Worm (Caenorhabditis elegans) whole organism, L1 larva: Measurements from ENCODE around the gene F47G3.1.

Experiments
- C34B4.2 ChIP-seq: sonication (generic microtip); optimal IDR thresholded peaks from 2 replicates; lab custom pipeline; 2017; ENCODE audit warnings: mild to moderate bottlenecking, missing genetic modification characterization, missing compliant biosample characterization
- F16B12.6 ChIP-seq: fragments of 150-350 bp; optimal IDR thresholded peaks from 2 replicates; lab custom pipeline; 2014; ENCODE audit warnings: missing biosample characterization, missing genetic modification characterization
- ama-1 ChIP-seq: fragments of 150-350 bp; optimal IDR thresholded peaks from 2 replicates; lab custom pipeline; 2014
- blmp-1 ChIP-seq: fragments of 150-350 bp; optimal IDR thresholded peaks from 2 replicates; lab custom pipeline; 2014; ENCODE audit warnings: missing biosample characterization, missing genetic modification characterization
- ceh-88 ChIP-seq: fragments of 200-800 bp; sonication (Bioruptor generic); IDR thresholded peaks from 2 replicates; pipeline ENCODE4 v1.3.6; 2022; ENCODE audit warnings: missing genetic modification characterization, missing compliant biosample characterization
- ceh-90 ChIP-seq: sonication (generic microtip); optimal IDR thresholded peaks from 2 replicates; lab custom pipeline; 2016; ENCODE audit warnings: missing genetic modification characterization, missing compliant biosample characterization
- ces-1 ChIP-seq: fragments of 150-350 bp; optimal IDR thresholded peaks from 2 replicates; lab custom pipeline; 2014; ENCODE audit warnings: missing biosample characterization, missing genetic modification reagents, missing genetic modification characterization
- dpl-1 ChIP-seq, 3 experiments: fragments of 150-350 bp in 2 of 3; sonication (generic microtip) in 1 of 3; optimal IDR thresholded peaks; 2 replicates each; lab custom pipeline; 2014 to 2017; ENCODE audit warnings: missing biosample characterization in 3 of 3, missing genetic modification characterization in 3 of 3, missing genetic modification reagents in 3 of 3
- dsc-1 ChIP-seq: sonication (generic microtip); optimal IDR thresholded peaks from 2 replicates; lab custom pipeline; 2016; ENCODE audit warnings: mild to moderate bottlenecking, missing genetic modification characterization, missing compliant biosample characterization
- efl-3 ChIP-seq: fragments of 200-800 bp; sonication (Bioruptor generic); optimal IDR thresholded peaks from 2 replicates; lab custom pipeline; 2018; ENCODE audit warnings: mild to moderate bottlenecking, missing genetic modification characterization, missing compliant biosample characterization
- egl-13 ChIP-seq: sonication (generic microtip); optimal IDR thresholded peaks from 2 replicates; lab custom pipeline; 2016; ENCODE audit warnings: missing genotype, missing genetic modification reagents, missing genetic modification characterization, missing compliant biosample characterization
- egl-27 ChIP-seq, 2 experiments: fragments of 150-350 bp in 1 of 2; sonication (generic microtip); optimal IDR thresholded peaks; 3 replicates each; lab custom pipeline; 2017 to 2018; ENCODE audit warnings: missing biosample characterization in 2 of 2, missing genetic modification characterization in 2 of 2, missing genetic modification reagents in 2 of 2
- elt-2 ChIP-seq: sonication (generic microtip); optimal IDR thresholded peaks from 2 replicates; lab custom pipeline; 2016; ENCODE audit warnings: missing genetic modification characterization, mild to moderate bottlenecking, inconsistent platforms, missing compliant biosample characterization, missing genetic modification reagents
- ets-5 ChIP-seq: fragments of 200-800 bp; sonication (Bioruptor generic); IDR thresholded peaks from 2 replicates; pipeline ENCODE4 v1.3.6; 2022; ENCODE audit warnings: missing genetic modification characterization, missing compliant biosample characterization
- fkh-4 ChIP-seq: sonication (generic microtip); optimal IDR thresholded peaks from 2 replicates; lab custom pipeline; 2016; ENCODE audit warnings: missing compliant biosample characterization, missing genetic modification characterization, borderline replicate concordance
- grh-1 ChIP-seq: fragments of 200-800 bp; sonication (Bioruptor generic); IDR thresholded peaks from 2 replicates; pipeline ENCODE4 v1.3.6; 2022; ENCODE audit warnings: missing genetic modification reagents, missing genetic modification characterization, missing compliant biosample characterization
- hlh-4 ChIP-seq: sonication (generic microtip); optimal IDR thresholded peaks from 2 replicates; lab custom pipeline; 2016; ENCODE audit warnings: mild to moderate bottlenecking, missing genetic modification characterization, missing compliant biosample characterization
- irx-1 ChIP-seq: sonication (generic microtip); optimal IDR thresholded peaks from 2 replicates; lab custom pipeline; 2016; ENCODE audit warnings: missing genetic modification characterization, missing compliant biosample characterization
- jun-1 ChIP-seq: fragments of 150-350 bp; optimal IDR thresholded peaks from 2 replicates; lab custom pipeline; 2014; ENCODE audit warnings: missing biosample characterization, missing genetic modification reagents, missing genetic modification characterization
- lin-14 ChIP-seq: fragments of 200-800 bp; sonication (Bioruptor generic); optimal IDR thresholded peaks from 2 replicates; lab custom pipeline; 2018; ENCODE audit warnings: mild to moderate bottlenecking, missing genetic modification characterization, moderate library complexity, missing compliant biosample characterization
- lin-15B ChIP-seq: fragments of 150-350 bp; sonication (generic microtip); optimal IDR thresholded peaks from 3 replicates; lab custom pipeline; 2014; ENCODE audit warnings: missing biosample characterization, missing genetic modification characterization
- lin-35 ChIP-seq, 2 experiments: fragments of 150-350 bp; optimal IDR thresholded peaks; 2 replicates each; lab custom pipeline; 2014; ENCODE audit warnings: missing biosample characterization in 2 of 2, missing genetic modification characterization in 2 of 2, missing genetic modification reagents in 2 of 2
- lsy-2 ChIP-seq, 2 experiments: fragments of 150-350 bp; optimal IDR thresholded peaks; 2 replicates each; lab custom pipeline; 2014; ENCODE audit warnings: missing biosample characterization in 2 of 2, missing genetic modification characterization in 2 of 2
- mep-1 ChIP-seq: fragments of 150-350 bp; optimal IDR thresholded peaks from 2 replicates; lab custom pipeline; 2014; ENCODE audit warnings: missing biosample characterization, missing genetic modification characterization
- nhr-11 ChIP-seq: fragments of 150-350 bp; optimal IDR thresholded peaks from 2 replicates; lab custom pipeline; 2014; ENCODE audit warnings: missing biosample characterization, missing genetic modification characterization
- nhr-20 ChIP-seq: sonication (generic microtip); optimal IDR thresholded peaks from 2 replicates; lab custom pipeline; 2016; ENCODE audit warnings: mild to moderate bottlenecking, missing genetic modification characterization, missing compliant biosample characterization
- nhr-237 ChIP-seq: fragments of 150-350 bp; optimal IDR thresholded peaks from 2 replicates; lab custom pipeline; 2014; ENCODE audit warnings: missing biosample characterization, missing genetic modification characterization
- nhr-28 ChIP-seq: fragments of 150-350 bp; optimal IDR thresholded peaks from 2 replicates; lab custom pipeline; 2014; ENCODE audit warnings: missing biosample characterization, missing genetic modification characterization
- nhr-47 ChIP-seq: sonication (generic microtip); optimal IDR thresholded peaks from 2 replicates; lab custom pipeline; 2016; ENCODE audit warnings: mild to moderate bottlenecking, missing genetic modification characterization, moderate library complexity, missing compliant biosample characterization
- nhr-76 ChIP-seq: sonication (generic microtip); optimal IDR thresholded peaks from 2 replicates; lab custom pipeline; 2017; ENCODE audit warnings: missing biosample characterization, missing genetic modification characterization
- nhr-84 ChIP-seq: sonication (generic microtip); optimal IDR thresholded peaks from 2 replicates; lab custom pipeline; 2017; ENCODE audit warnings: missing biosample characterization, missing genetic modification characterization
- nhr-85 ChIP-seq: sonication (generic microtip); peaks from one replicate; lab custom pipeline; 2016; ENCODE audit warnings: missing genetic modification characterization, inconsistent platforms, missing compliant biosample characterization
- pax-3 ChIP-seq: fragments of 200-800 bp; sonication (Bioruptor generic); optimal IDR thresholded peaks from 2 replicates; lab custom pipeline; 2018; ENCODE audit warnings: mild to moderate bottlenecking, missing genetic modification characterization, moderate library complexity, missing compliant biosample characterization
- rnt-1 ChIP-seq: sonication (generic microtip); optimal IDR thresholded peaks from 2 replicates; lab custom pipeline; 2016; ENCODE audit warnings: mild to moderate bottlenecking, missing genetic modification characterization, moderate library complexity, missing compliant biosample characterization
- skn-1 ChIP-seq: fragments of 150-350 bp; optimal IDR thresholded peaks from 2 replicates; lab custom pipeline; 2014; ENCODE audit warnings: missing biosample characterization, missing genetic modification characterization
- snu-23 ChIP-seq: sonication (generic microtip); optimal IDR thresholded peaks from 2 replicates; lab custom pipeline; 2016; ENCODE audit warnings: missing genetic modification characterization, missing compliant biosample characterization
- sox-4 ChIP-seq: sonication (generic microtip); optimal IDR thresholded peaks from 2 replicates; lab custom pipeline; 2016; ENCODE audit warnings: missing genetic modification characterization, missing compliant biosample characterization
- sup-37 ChIP-seq: fragments of 200-800 bp; sonication (Bioruptor generic); optimal IDR thresholded peaks from 2 replicates; lab custom pipeline; 2018; ENCODE audit warnings: mild to moderate bottlenecking, missing genetic modification characterization, missing compliant biosample characterization
- tbx-2 ChIP-seq: sonication (generic microtip); optimal IDR thresholded peaks from 2 replicates; lab custom pipeline; 2016; ENCODE audit warnings: missing genetic modification characterization, missing compliant biosample characterization
- unc-86 ChIP-seq: sonication (generic microtip); optimal IDR thresholded peaks from 2 replicates; lab custom pipeline; 2016; ENCODE audit warnings: missing genetic modification characterization, missing compliant biosample characterization
- vab-15 ChIP-seq: sonication (generic microtip); optimal IDR thresholded peaks from 2 replicates; lab custom pipeline; 2017; ENCODE audit warnings: missing genotype, mild to moderate bottlenecking, missing genetic modification characterization, missing compliant biosample characterization
- xbp-1 ChIP-seq: sonication (generic microtip); optimal IDR thresholded peaks from 2 replicates; lab custom pipeline; 2016; ENCODE audit warnings: missing genetic modification characterization, missing compliant biosample characterization
- zag-1 ChIP-seq: fragments of 150-350 bp; optimal IDR thresholded peaks from 2 replicates; lab custom pipeline; 2014; ENCODE audit warnings: missing biosample characterization, missing genetic modification characterization
- zip-4 ChIP-seq: fragments of 200-800 bp; sonication (Bioruptor generic); optimal IDR thresholded peaks from 2 replicates; lab custom pipeline; 2018; ENCODE audit warnings: mild to moderate bottlenecking, missing genetic modification characterization, moderate library complexity, missing compliant biosample characterization
- ztf-11 ChIP-seq, 2 experiments: sonication (generic microtip); optimal IDR thresholded peaks; 2 replicates each; lab custom pipeline; 2016 to 2017; ENCODE audit warnings: missing genetic modification characterization in 2 of 2, missing biosample characterization in 1 of 2, missing compliant biosample characterization in 1 of 2
- ztf-4 ChIP-seq: fragments of 150-350 bp; optimal IDR thresholded peaks from 2 replicates; lab custom pipeline; 2014; ENCODE audit warnings: missing biosample characterization, missing genetic modification characterization

The F47G3.1 gene

ce11 chrX:2368042-2368814 is 17.3 kb upstream of the F47G3.1 start (continued):
- TF ChIP-seq mep-1 (tag; lab: Kevin White, UChicago) = no peak
- peak; percentile 69 for TF ChIP-seq grh-1 (GFP tag; lab: Robert Waterston, UW)
- no peak for TF ChIP-seq fkh-4 (tag; lab: Kevin White, UChicago)
- TF ChIP-seq lsy-2 (tag; optimal IDR thresholded peaks at IDR 0.05; lab: Kevin White, UChicago) = peak in 1 of 2 experiments; percentile 8
- TF ChIP-seq rnt-1 (tag; lab: Kevin White, UChicago) = no peak
- no peak for TF ChIP-seq vab-15 (tag; lab: Kevin White, UChicago)
- TF ChIP-seq blmp-1 (tag; lab: Kevin White, UChicago) = peak; percentile 93
- no peak for TF ChIP-seq dpl-1 (GFP tag; optimal IDR thresholded peaks at IDR 0.05; lab: Kevin White, UChicago)
- TF ChIP-seq lin-15B (tag; lab: Kevin White, UChicago) = no peak
- no peak for TF ChIP-seq nhr-237
- peak; percentile 35 for TF ChIP-seq tbx-2 (tag; lab: Kevin White, UChicago)
- TF ChIP-seq snu-23 = peak; percentile 34
- TF ChIP-seq ceh-90 (tag; lab: Kevin White, UChicago) = no peak
- TF ChIP-seq sup-37 (GFP tag; lab: Kevin White, UChicago) = no peak
- TF ChIP-seq egl-27 (tag; optimal IDR thresholded peaks at IDR 0.05; lab: Kevin White, UChicago) = no peak
- no peak for TF ChIP-seq nhr-28
- TF ChIP-seq nhr-76 (tag; lab: Kevin White, UChicago) = no peak
- TF ChIP-seq lin-35 (GFP tag; optimal IDR thresholded peaks at IDR 0.05; lab: Kevin White, UChicago) = peak in 1 of 2 experiments; percentile 21
- TF ChIP-seq pax-3 = no peak
- TF ChIP-seq zip-4 = no peak
- TF ChIP-seq ets-5 (GFP tag; lab: Robert Waterston, UW) = no peak
- TF ChIP-seq C34B4.2 (tag; lab: Kevin White, UChicago) = no peak
- peak; percentile 96 for TF ChIP-seq nhr-85 (tag; lab: Kevin White, UChicago)
- peak; percentile 12 for TF ChIP-seq skn-1 (tag; lab: Kevin White, UChicago)
- no peak for TF ChIP-seq ztf-11 (tag; optimal IDR thresholded peaks at IDR 0.05; lab: Kevin White, UChicago)
- peak; percentile 13 for TF ChIP-seq nhr-47
- TF ChIP-seq zag-1 (tag; lab: Kevin White, UChicago) = no peak

ce11 chrX:2369073-2369472 is 16.5 kb upstream of the F47G3.1 start:
- peak; percentile 11 for TF ChIP-seq elt-2 (tag; lab: Kevin White, UChicago)
- TF ChIP-seq xbp-1 = no peak
- TF ChIP-seq ces-1 (GFP tag; lab: Kevin White, UChicago) = no peak
- TF ChIP-seq skn-1 (tag; lab: Kevin White, UChicago) = no peak
- TF ChIP-seq jun-1 (tag; lab: Kevin White, UChicago) = no peak
- TF ChIP-seq dsc-1 (tag; lab: Kevin White, UChicago) = no peak

ce11 chrX:2370655-2371054 is 14.9 kb upstream of the F47G3.1 start:
- no peak for TF ChIP-seq nhr-20 (tag; lab: Kevin White, UChicago)
- no peak for TF ChIP-seq ceh-88 (GFP tag; lab: Robert Waterston, UW)
- no peak for TF ChIP-seq egl-13 (tag; lab: Kevin White, UChicago)
- peak; percentile 51 for TF ChIP-seq elt-2 (tag; lab: Kevin White, UChicago)

- TF ChIP-seq lin-14 (peak; percentile 24), irx-1 (tag; lab: Kevin White, UChicago) (no peak), nhr-28 (no peak), nhr-84 (no peak), dsc-1 (tag; lab: Kevin White, UChicago) (no peak), vab-15 (tag; lab: Kevin White, UChicago) (no peak), ces-1 (GFP tag; lab: Kevin White, UChicago) (no peak), nhr-20 (tag; lab: Kevin White, UChicago) (no peak), nhr-237 (no peak), nhr-11 (tag; lab: Kevin White, UChicago) (no peak), nhr-85 (tag; lab: Kevin White, UChicago) (no peak), ceh-90 (tag; lab: Kevin White, UChicago) (no peak), F16B12.6 (no peak), fkh-4 (tag; lab: Kevin White, UChicago) (no peak), lsy-2 (tag; optimal IDR thresholded peaks at IDR 0.05; lab: Kevin White, UChicago) (no peak), jun-1 (tag; lab: Kevin White, UChicago) (no peak), sox-4 (no peak), unc-86 (no peak), hlh-4 (tag; lab: Kevin White, UChicago) (no peak), ama-1 (no peak), efl-3 (GFP tag; lab: Kevin White, UChicago) (no peak), elt-2 (tag; lab: Kevin White, UChicago) (peak; percentile 54), ztf-4 (tag; lab: Kevin White, UChicago) (no peak)
These were observed 13.4 kb upstream of the F47G3.1 start for ce11 chrX:2372134-2372533.
